Worm (Caenorhabditis elegans) whole organism, L3 larva: ENCODE data around the gene clc-27.

Experiments used
- ceh-82 ChIP-seq: fragments of 150-350 bp; optimal IDR thresholded peaks from 2 replicates; lab custom pipeline; 2014; ENCODE audit warnings: missing biosample characterization, missing genetic modification characterization
- fos-1 ChIP-seq: fragments of 150-350 bp; optimal IDR thresholded peaks from 2 replicates; lab custom pipeline; 2014; ENCODE audit warnings: missing biosample characterization, missing genetic modification characterization
- nhr-11 ChIP-seq: fragments of 150-350 bp; optimal IDR thresholded peaks from 2 replicates; lab custom pipeline; 2014; ENCODE audit warnings: missing biosample characterization, missing genetic modification characterization
- nhr-237 ChIP-seq: fragments of 150-350 bp; optimal IDR thresholded peaks from 2 replicates; lab custom pipeline; 2014; ENCODE audit warnings: missing biosample characterization, missing genetic modification characterization
- skn-1 ChIP-seq: fragments of 150-350 bp; optimal IDR thresholded peaks from 2 replicates; lab custom pipeline; 2014; ENCODE audit warnings: missing biosample characterization, missing genetic modification characterization
- unc-62 ChIP-seq: fragments of 150-350 bp; sonication (generic microtip); optimal IDR thresholded peaks from 4 replicates; lab custom pipeline; 2014; ENCODE audit warnings: missing biosample characterization, missing genetic modification reagents, missing genetic modification characterization

- TF ChIP-seq ceh-82 (tag; lab: Kevin White, UChicago) (no peak), nhr-11 (tag; lab: Kevin White, UChicago) (no peak), skn-1 (tag; lab: Kevin White, UChicago) (no peak), unc-62 (GFP tag; lab: Kevin White, UChicago) (no peak), fos-1 (tag; lab: Kevin White, UChicago) (no peak), nhr-237 (tag; lab: Kevin White, UChicago) (no peak)
Measured at ce11 chrIII:966259-966658, 41.9 kb upstream of the clc-27 start.
